Fruit fly (Drosophila melanogaster) whole organism, embryonic: Measurements from ENCODE around the gene Srrm234.

Experiments
- Awh ChIP-seq: fragments of 200-800 bp; sonication (Bioruptor generic); IDR thresholded peaks from 2 replicates; pipeline ENCODE4, ENCODE4 v1.3.6; 2022; ENCODE audit warnings: missing biosample characterization, missing genetic modification characterization
- CG10147 ChIP-seq: fragments of 200-800 bp; sonication (Bioruptor generic); optimal IDR thresholded peaks from 2 replicates; lab custom pipeline; 2019; ENCODE audit warnings: missing biosample characterization, mild to moderate bottlenecking, missing genetic modification characterization, moderate library complexity
- CG10274 ChIP-seq: fragments of 200-800 bp; sonication (Bioruptor generic); optimal IDR thresholded peaks from 3 replicates; lab custom pipeline; 2017; ENCODE audit warnings: missing biosample characterization, mild to moderate bottlenecking, missing genetic modification characterization
- CG10654 ChIP-seq: fragments of 200-800 bp; sonication (Bioruptor generic); optimal IDR thresholded peaks from 2 replicates; lab custom pipeline; 2016; ENCODE audit warnings: missing biosample characterization, missing genetic modification characterization
- CG11247 ChIP-seq: fragments of 200-800 bp; sonication (Bioruptor generic); IDR thresholded peaks from 2 replicates; pipeline ENCODE4 v1.3.6; 2022; ENCODE audit warnings: missing biosample characterization, missing genetic modification characterization
- CG13775 ChIP-seq: fragments of 200-800 bp; sonication (Bioruptor generic); optimal IDR thresholded peaks from 3 replicates; lab custom pipeline; 2017; ENCODE audit warnings: missing biosample characterization, mild to moderate bottlenecking, missing genetic modification characterization
- CG14860 ChIP-seq: fragments of 200-800 bp; sonication (Bioruptor generic); IDR thresholded peaks from 3 replicates; pipeline ENCODE4 v1.3.6; 2022; ENCODE audit warnings: missing biosample characterization, missing genetic modification characterization; ENCODE audit not compliant: partially characterized antibody
- CG14965 ChIP-seq: fragments of 200-800 bp; sonication (Bioruptor generic); optimal IDR thresholded peaks from 2 replicates; lab custom pipeline; 2016; ENCODE audit warnings: missing biosample characterization, missing genetic modification characterization, borderline replicate concordance
- CG15601 ChIP-seq: fragments of 200-800 bp; sonication (Bioruptor generic); optimal IDR thresholded peaks from 3 replicates; lab custom pipeline; 2019; ENCODE audit warnings: missing biosample characterization, mild to moderate bottlenecking, missing genetic modification characterization, moderate library complexity
- CG17186 ChIP-seq: fragments of 200-800 bp; sonication (Bioruptor generic); optimal IDR thresholded peaks from 3 replicates; lab custom pipeline; 2017; ENCODE audit warnings: missing biosample characterization, missing genetic modification reagents, missing genetic modification characterization
- CG17385 ChIP-seq: fragments of 200-800 bp; sonication (Bioruptor generic); optimal IDR thresholded peaks from 3 replicates; lab custom pipeline; 2018; ENCODE audit warnings: missing biosample characterization, mild to moderate bottlenecking, missing genetic modification characterization
- CG17912 ChIP-seq: fragments of 200-800 bp; sonication (Bioruptor generic); optimal IDR thresholded peaks from 2 replicates; lab custom pipeline; 2018; ENCODE audit warnings: missing biosample characterization, mild to moderate bottlenecking, missing genetic modification characterization
- CG18262 ChIP-seq: fragments of 200-800 bp; optimal IDR thresholded peaks from 3 replicates; lab custom pipeline; 2019; ENCODE audit warnings: missing biosample characterization, mild to moderate bottlenecking, missing genetic modification characterization, moderate library complexity
- CG4424 ChIP-seq: fragments of 200-800 bp; sonication (Bioruptor generic); optimal IDR thresholded peaks from 3 replicates; lab custom pipeline; 2016; ENCODE audit warnings: missing biosample characterization, missing genetic modification characterization
- CG5245 ChIP-seq: fragments of 200-800 bp; sonication (Bioruptor generic); optimal IDR thresholded peaks from 3 replicates; lab custom pipeline; 2016; ENCODE audit warnings: missing biosample characterization, missing genetic modification characterization
- CG6272 ChIP-seq: fragments of 200-800 bp; sonication (Bioruptor generic); IDR thresholded peaks from 2 replicates; pipeline ENCODE4 v1.3.6; 2022; ENCODE audit warnings: missing biosample characterization, missing genetic modification characterization
- CG6689 ChIP-seq: fragments of 200-800 bp; sonication (Bioruptor generic); IDR thresholded peaks from 2 replicates; pipeline ENCODE4 v1.3.6; 2022; ENCODE audit warnings: missing biosample characterization, missing genetic modification characterization
- CG7271 ChIP-seq: fragments of 200-800 bp; sonication (Bioruptor generic); optimal IDR thresholded peaks from 2 replicates; lab custom pipeline; 2018; ENCODE audit warnings: missing biosample characterization, mild to moderate bottlenecking, missing genetic modification characterization, moderate library complexity
- CG7556 ChIP-seq: fragments of 200-800 bp; sonication (Bioruptor generic); optimal IDR thresholded peaks from 2 replicates; lab custom pipeline; 2017; ENCODE audit warnings: missing biosample characterization, mild to moderate bottlenecking, missing genetic modification characterization
- CG7839 ChIP-seq: fragments of 200-800 bp; sonication (Bioruptor generic); optimal IDR thresholded peaks from 3 replicates; lab custom pipeline; 2018; ENCODE audit warnings: missing biosample characterization, mild to moderate bottlenecking, missing genetic modification characterization, moderate library complexity
- CG8765 ChIP-seq: fragments of 200-800 bp; sonication (Bioruptor generic); IDR thresholded peaks from 2 replicates; pipeline ENCODE4 v1.3.6; 2022; ENCODE audit warnings: missing biosample characterization, missing genetic modification characterization
- CG8944 ChIP-seq: fragments of 200-800 bp; sonication (Bioruptor generic); optimal IDR thresholded peaks from 3 replicates; lab custom pipeline; 2016; ENCODE audit warnings: missing biosample characterization, missing genetic modification characterization
- CG9876 ChIP-seq: fragments of 200-800 bp; sonication (Bioruptor generic); optimal IDR thresholded peaks from 2 replicates; lab custom pipeline; 2016; ENCODE audit warnings: missing biosample characterization, missing genetic modification characterization
- Dek ChIP-seq: fragments of 200-800 bp; sonication (Bioruptor generic); optimal IDR thresholded peaks from 3 replicates; lab custom pipeline; 2019; ENCODE audit warnings: missing biosample characterization, mild to moderate bottlenecking, missing genetic modification characterization, moderate library complexity
- ERR ChIP-seq: fragments of 200-800 bp; sonication (Bioruptor generic); optimal IDR thresholded peaks from 2 replicates; lab custom pipeline; 2016; ENCODE audit warnings: missing biosample characterization, missing genetic modification characterization
- HLHmδ ChIP-seq: fragments of 200-800 bp; sonication (Bioruptor generic); optimal IDR thresholded peaks from 2 replicates; lab custom pipeline; 2018; ENCODE audit warnings: missing biosample characterization, mild to moderate bottlenecking, missing genetic modification characterization, moderate library complexity
- Lhr ChIP-seq: fragments of 200-800 bp; sonication (Bioruptor generic); optimal IDR thresholded peaks from 3 replicates; lab custom pipeline; 2017; ENCODE audit warnings: mild to moderate bottlenecking, missing biosample characterization, missing genetic modification reagents, missing genetic modification characterization
- Pdp1 ChIP-seq, 2 experiments: fragments of 200-800 bp; sonication (Bioruptor generic); optimal IDR thresholded peaks; 3 replicates each; lab custom pipeline; 2016; ENCODE audit warnings: missing biosample characterization in 2 of 2, missing genetic modification characterization in 2 of 2, mild to moderate bottlenecking in 1 of 2, moderate library complexity in 1 of 2
- Xbp1 ChIP-seq: fragments of 200-800 bp; sonication (Bioruptor generic); optimal IDR thresholded peaks from 3 replicates; lab custom pipeline; 2016; ENCODE audit warnings: missing biosample characterization, mild to moderate bottlenecking, missing genetic modification characterization
- az2 ChIP-seq: fragments of 200-800 bp; sonication (Bioruptor generic); optimal IDR thresholded peaks from 3 replicates; lab custom pipeline; 2016; ENCODE audit warnings: missing biosample characterization, missing genetic modification characterization
- cad ChIP-seq: fragments of >200 bp; optimal IDR thresholded peaks from 2 replicates; lab custom pipeline; 2017; ENCODE audit warnings: missing biosample characterization, missing genetic modification characterization
- cas ChIP-seq: fragments of 200-800 bp; sonication (Bioruptor generic); IDR thresholded peaks from 2 replicates; pipeline ENCODE4 v1.3.6; 2022; ENCODE audit warnings: missing biosample characterization, missing genetic modification characterization
- caup ChIP-seq: fragments of 200-800 bp; sonication (Bioruptor generic); optimal IDR thresholded peaks from 3 replicates; lab custom pipeline; 2017; ENCODE audit warnings: missing biosample characterization, mild to moderate bottlenecking, missing genetic modification characterization, moderate library complexity; ENCODE audit not compliant: severe bottlenecking
- chm ChIP-seq: fragments of 200-800 bp; sonication (Bioruptor generic); IDR thresholded peaks from 2 replicates; pipeline ENCODE4 v1.3.6; 2022; ENCODE audit warnings: missing biosample characterization, missing genetic modification characterization
- eve ChIP-seq, 2 experiments: fragments of >200 bp; optimal IDR thresholded peaks; 2 replicates each; lab custom pipeline; 2017; ENCODE audit warnings: missing biosample characterization in 2 of 2, missing genetic modification characterization in 2 of 2
- fd64A ChIP-seq: fragments of 200-800 bp; sonication (Bioruptor generic); optimal IDR thresholded peaks from 3 replicates; lab custom pipeline; 2018; ENCODE audit warnings: missing biosample characterization, mild to moderate bottlenecking, missing genetic modification characterization
- fru ChIP-seq: fragments of >200 bp; optimal IDR thresholded peaks from 2 replicates; lab custom pipeline; 2017
- grau ChIP-seq: fragments of 200-800 bp; optimal IDR thresholded peaks from 3 replicates; lab custom pipeline; 2019; ENCODE audit warnings: missing biosample characterization, mild to moderate bottlenecking, missing genetic modification characterization, moderate library complexity
- gsb ChIP-seq: fragments of 200-800 bp; sonication (Bioruptor generic); IDR thresholded peaks from 2 replicates; pipeline ENCODE4 v1.3.6; 2022; ENCODE audit warnings: missing biosample characterization, missing genetic modification characterization
- h ChIP-seq: fragments of >200 bp; optimal IDR thresholded peaks from 2 replicates; lab custom pipeline; 2017
- ham ChIP-seq: fragments of 200-800 bp; sonication (Bioruptor generic); IDR thresholded peaks from 2 replicates; pipeline ENCODE4 v1.3.6; 2022; ENCODE audit warnings: missing biosample characterization, missing genetic modification characterization
- insv ChIP-seq, 2 experiments: fragments of 200-800 bp; sonication (Bioruptor generic); optimal IDR thresholded peaks; 3 replicates each; lab custom pipeline; 2016 to 2018; ENCODE audit warnings: missing biosample characterization in 2 of 2, missing genetic modification characterization in 2 of 2
- row ChIP-seq: fragments of 200-800 bp; sonication (Bioruptor generic); IDR thresholded peaks from 3 replicates; pipeline ENCODE4 v1.3.6; 2022; ENCODE audit warnings: missing biosample characterization, missing genetic modification characterization
- schlank ChIP-seq: fragments of 200-800 bp; sonication (Bioruptor generic); optimal IDR thresholded peaks from 2 replicates; lab custom pipeline; 2018; ENCODE audit warnings: missing biosample characterization, mild to moderate bottlenecking, missing genetic modification characterization
- scrt ChIP-seq: fragments of 200-800 bp; sonication (Bioruptor generic); optimal IDR thresholded peaks from 2 replicates; lab custom pipeline; 2018; ENCODE audit warnings: missing biosample characterization, mild to moderate bottlenecking, missing genetic modification characterization, moderate library complexity
- sd ChIP-seq: fragments of 200-800 bp; sonication (Bioruptor generic); optimal IDR thresholded peaks from 3 replicates; lab custom pipeline; 2018; ENCODE audit warnings: missing biosample characterization, mild to moderate bottlenecking, missing genetic modification characterization, moderate library complexity
- tgo ChIP-seq: fragments of 200-800 bp; sonication (Bioruptor generic); IDR thresholded peaks from 3 replicates; pipeline ENCODE4 v1.3.6; 2022; ENCODE audit warnings: missing biosample characterization, missing genetic modification characterization
- tll ChIP-seq, 2 experiments: fragments of 200-800 bp in 1 of 2; fragments of >200 bp in 1 of 2; sonication (Bioruptor generic) in 1 of 2; optimal IDR thresholded peaks; 2 replicates each; lab custom pipeline; 2017 to 2019; ENCODE audit warnings: missing biosample characterization in 2 of 2, missing genetic modification characterization in 2 of 2, mild to moderate bottlenecking in 1 of 2, moderate library complexity in 1 of 2
- tx ChIP-seq: fragments of 200-800 bp; sonication (Bioruptor generic); optimal IDR thresholded peaks from 2 replicates; lab custom pipeline; 2016; ENCODE audit warnings: missing biosample characterization, missing genetic modification characterization
- usp ChIP-seq: fragments of >200 bp; optimal IDR thresholded peaks from 2 replicates; lab custom pipeline; 2017; ENCODE audit warnings: missing biosample characterization, missing genetic modification characterization
- vvl ChIP-seq: fragments of 200-800 bp; sonication (Bioruptor generic); IDR thresholded peaks from 2 replicates; pipeline ENCODE4 v1.3.6; 2022; ENCODE audit warnings: missing biosample characterization, missing genetic modification characterization

Gene Srrm234

dm6 chr3L:1668504-1668903, 3.6 kb upstream of the Srrm234 start, which contains the start of gene RpL23A (continued):
- no peak for TF ChIP-seq eve (GFP tag; optimal IDR thresholded peaks at IDR 0.05; lab: Kevin White, UChicago)
- no peak for TF ChIP-seq h (lab: Kevin White, UChicago)
- peak; percentile 82 for TF ChIP-seq CG18262
- peak; percentile 98 for TF ChIP-seq CG9876 (GFP tag; lab: Kevin White, UChicago)
- peak; percentile 97 for TF ChIP-seq CG11247
- TF ChIP-seq CG5245, result peak; percentile 87
- TF ChIP-seq CG14860 (GFP tag; lab: Robert Waterston, UW), result no peak
- TF ChIP-seq tx (GFP tag; lab: Kevin White, UChicago), result peak; percentile 92
- peak; percentile 95 for TF ChIP-seq ERR (GFP tag; lab: Kevin White, UChicago)
- TF ChIP-seq cas, result peak; percentile 91
- peak; percentile 91 for TF ChIP-seq CG7839 (tag; lab: Kevin White, UChicago)
- peak; percentile 89 for TF ChIP-seq CG10274 (GFP tag; lab: Kevin White, UChicago)
- peak; percentile 92 for TF ChIP-seq sd
- TF ChIP-seq cad (GFP tag; lab: Kevin White, UChicago), result no peak
- TF ChIP-seq CG7556 (GFP tag; lab: Kevin White, UChicago), result peak; percentile 87
- TF ChIP-seq CG8944 (GFP tag; lab: Kevin White, UChicago), result peak; percentile 96
- TF ChIP-seq CG17186, result peak; percentile 97
- peak; percentile 89 for TF ChIP-seq az2 (GFP tag; lab: Kevin White, UChicago)
- peak; percentile 90 for TF ChIP-seq Dek (tag; lab: Kevin White, UChicago)
- peak; percentile 95 for TF ChIP-seq CG15601 (tag; lab: Kevin White, UChicago)
- TF ChIP-seq CG10147 (GFP tag; lab: Kevin White, UChicago), result peak; percentile 89
- peak in 1 of 2 experiments; percentile 84 for TF ChIP-seq insv (GFP tag; optimal IDR thresholded peaks at IDR 0.05; lab: Kevin White, UChicago)
- TF ChIP-seq CG7271 (tag; lab: Kevin White, UChicago), result peak; percentile 95
- peak; percentile 90 for TF ChIP-seq tgo (GFP tag; lab: Robert Waterston, UW)
- peak; percentile 92 for TF ChIP-seq scrt
- TF ChIP-seq HLHmδ (GFP tag; lab: Kevin White, UChicago), result peak; percentile 98
- peak; percentile 85 for TF ChIP-seq CG6689
- TF ChIP-seq Pdp1 (GFP tag; optimal IDR thresholded peaks at IDR 0.05; lab: Kevin White, UChicago), result peak; percentile 92 to 93
- peak; percentile 96 for TF ChIP-seq CG17912 (GFP tag; lab: Kevin White, UChicago)
- TF ChIP-seq Xbp1 (GFP tag; lab: Kevin White, UChicago), result peak; percentile 96
- TF ChIP-seq row (GFP tag; lab: Robert Waterston, UW), result peak; percentile 73
- TF ChIP-seq fru (lab: Kevin White, UChicago), result no peak
- peak; percentile 91 for TF ChIP-seq ham (GFP tag; lab: Robert Waterston, UW)
- TF ChIP-seq CG6272 (GFP tag; lab: Robert Waterston, UW), result peak; percentile 91
- TF ChIP-seq CG4424, result peak; percentile 93
- TF ChIP-seq caup (GFP tag; lab: Kevin White, UChicago), result peak; percentile 99
- TF ChIP-seq tll (GFP tag; optimal IDR thresholded peaks at IDR 0.05; lab: Kevin White, UChicago), result peak in 1 of 2 experiments; percentile 61
- peak; percentile 91 for TF ChIP-seq Awh (GFP tag; lab: Robert Waterston, UW)
- peak; percentile 97 for TF ChIP-seq vvl (GFP tag; lab: Robert Waterston, UW)
- peak; percentile 91 for TF ChIP-seq fd64A (GFP tag; lab: Kevin White, UChicago)
- peak; percentile 98 for TF ChIP-seq CG13775 (GFP tag; lab: Kevin White, UChicago)
- peak; percentile 99 for TF ChIP-seq Lhr (GFP tag; lab: Kevin White, UChicago)
- peak; percentile 95 for TF ChIP-seq schlank
- peak; percentile 88 for TF ChIP-seq gsb (GFP tag; lab: Robert Waterston, UW)
- peak; percentile 88 for TF ChIP-seq CG14965 (GFP tag; lab: Kevin White, UChicago)
- no peak for TF ChIP-seq usp
- TF ChIP-seq grau (tag; lab: Kevin White, UChicago), result peak; percentile 88
- TF ChIP-seq chm (GFP tag; lab: Robert Waterston, UW), result peak; percentile 97
- peak; percentile 96 for TF ChIP-seq CG10654 (GFP tag; lab: Kevin White, UChicago)
- TF ChIP-seq CG17385 (GFP tag; lab: Kevin White, UChicago), result peak; percentile 89
- peak; percentile 82 for TF ChIP-seq CG8765
